Worm (Caenorhabditis elegans) whole organism, young adult: ENCODE data around the gene trxr-2.
A peak's percentile ranks its signal among the peaks of the same experiment; 100 is the strongest.

ENCODE experiments used
- B0019.2 ChIP-seq: fragments of 200-800 bp; sonication (Bioruptor generic); conservative IDR thresholded peaks from 2 replicates; pipeline ENCODE4 v1.3.6; 2022; ENCODE audit warnings: missing genetic modification reagents, missing genetic modification characterization, missing compliant biosample characterization
- C17E4.6 ChIP-seq: fragments of 200-800 bp; sonication (Bioruptor generic); IDR thresholded peaks from 2 replicates; pipeline ENCODE4 v1.3.6; 2022; ENCODE audit warnings: missing genetic modification reagents, missing genetic modification characterization, missing compliant biosample characterization
- D2030.7 ChIP-seq: fragments of 200-800 bp; sonication (Bioruptor generic); IDR thresholded peaks from 2 replicates; pipeline ENCODE4 v1.3.6; 2022; ENCODE audit warnings: missing genetic modification reagents, missing genetic modification characterization, missing compliant biosample characterization
- F23B12.7 ChIP-seq: sonication (generic microtip); optimal IDR thresholded peaks from 2 replicates; lab custom pipeline; 2017; ENCODE audit warnings: missing genetic modification characterization, mild to moderate bottlenecking, missing compliant biosample characterization, antibody characterized with exemption, moderate library complexity; ENCODE audit not compliant: insufficient read depth
- F33H1.4 ChIP-seq: fragments of 200-800 bp; sonication (Bioruptor generic); IDR thresholded peaks from 2 replicates; pipeline ENCODE4 v1.3.6; 2022; ENCODE audit warnings: missing genetic modification reagents, missing genetic modification characterization, missing compliant biosample characterization
- F37B4.10 ChIP-seq: fragments of 200-800 bp; sonication (Bioruptor generic); IDR thresholded peaks from 2 replicates; pipeline ENCODE4 v1.3.6; 2022; ENCODE audit warnings: missing genetic modification characterization, missing compliant biosample characterization
- F57A8.1 ChIP-seq: fragments of 200-800 bp; sonication (Bioruptor generic); optimal IDR thresholded peaks from 2 replicates; lab custom pipeline; 2018; ENCODE audit warnings: mild to moderate bottlenecking, missing genetic modification characterization, moderate library complexity, missing compliant biosample characterization
- Y53F4B.3 ChIP-seq: fragments of 200-800 bp; sonication (Bioruptor generic); IDR thresholded peaks from 2 replicates; pipeline ENCODE4 v1.3.6; 2022; ENCODE audit warnings: missing genetic modification reagents, missing genetic modification characterization, missing compliant biosample characterization
- Y79H2A.3 ChIP-seq: fragments of 200-800 bp; sonication (Bioruptor generic); conservative IDR thresholded peaks from 2 replicates; pipeline ENCODE4 v1.3.6; 2022; ENCODE audit warnings: missing genetic modification reagents, missing genetic modification characterization, missing compliant biosample characterization
- Y95B8A.8 ChIP-seq: fragments of 200-800 bp; sonication (Bioruptor generic); IDR thresholded peaks from 2 replicates; pipeline ENCODE4 v1.3.6; 2022; ENCODE audit warnings: missing genetic modification reagents, missing genetic modification characterization, missing compliant biosample characterization
- ama-1 ChIP-seq, 3 experiments: fragments of 150-350 bp in 1 of 3; sonication (generic microtip) in 2 of 3; optimal IDR thresholded peaks; 2 replicates each; lab custom pipeline; 2014 to 2018; ENCODE audit warnings: missing biosample characterization in 2 of 3, missing genetic modification characterization in 2 of 3, missing genetic modification reagents in 2 of 3
- attf-3 ChIP-seq: fragments of 200-800 bp; sonication (Bioruptor generic); conservative IDR thresholded peaks from 2 replicates; pipeline ENCODE4 v1.3.6; 2022; ENCODE audit warnings: missing genetic modification reagents, missing genetic modification characterization, missing compliant biosample characterization
- ceh-58 ChIP-seq: fragments of 200-800 bp; sonication (Bioruptor generic); IDR thresholded peaks from 2 replicates; pipeline ENCODE4 v1.3.6; 2022; ENCODE audit warnings: missing genetic modification characterization, missing compliant biosample characterization
- die-1 ChIP-seq: sonication (generic microtip); optimal IDR thresholded peaks from 2 replicates; lab custom pipeline; 2016; ENCODE audit warnings: missing genotype, mild to moderate bottlenecking, missing genetic modification characterization, missing compliant biosample characterization
- dpff-1 ChIP-seq: sonication (generic microtip); optimal IDR thresholded peaks from 2 replicates; lab custom pipeline; 2017; ENCODE audit warnings: mild to moderate bottlenecking, missing genetic modification characterization, missing compliant biosample characterization
- efl-1 ChIP-seq: fragments of 150-350 bp; optimal IDR thresholded peaks from 2 replicates; lab custom pipeline; 2014; ENCODE audit warnings: missing biosample characterization, missing genetic modification reagents, missing genetic modification characterization
- egl-18 ChIP-seq: fragments of 200-800 bp; sonication (Bioruptor generic); IDR thresholded peaks from 2 replicates; pipeline ENCODE4 v1.3.6; 2022; ENCODE audit warnings: missing genetic modification reagents, missing genetic modification characterization, missing compliant biosample characterization
- ekl-4 ChIP-seq: fragments of 200-800 bp; sonication (Bioruptor generic); IDR thresholded peaks from 2 replicates; pipeline ENCODE4 v1.3.6; 2022; ENCODE audit warnings: missing genetic modification reagents, missing genetic modification characterization, missing compliant biosample characterization
- fkh-3 ChIP-seq: sonication (generic microtip); optimal IDR thresholded peaks from 2 replicates; lab custom pipeline; 2016; ENCODE audit warnings: mild to moderate bottlenecking, missing genetic modification characterization, missing compliant biosample characterization
- him-1 ChIP-seq: sonication (generic microtip); optimal IDR thresholded peaks from 2 replicates; lab custom pipeline; 2016; ENCODE audit warnings: missing genotype, missing genetic modification reagents, missing genetic modification characterization, missing compliant biosample characterization
- hmg-1.2 ChIP-seq: fragments of 200-800 bp; sonication (Bioruptor generic); IDR thresholded peaks from 2 replicates; pipeline ENCODE4 v1.3.6; 2022; ENCODE audit warnings: missing genetic modification reagents, missing genetic modification characterization, missing compliant biosample characterization
- hsf-1 ChIP-seq: fragments of 200-800 bp; sonication (Bioruptor generic); IDR thresholded peaks from 2 replicates; pipeline ENCODE4 v1.3.6; 2022; ENCODE audit warnings: missing genetic modification reagents, missing genetic modification characterization, missing compliant biosample characterization
- madf-3 ChIP-seq: fragments of 200-800 bp; sonication (Bioruptor generic); IDR thresholded peaks from 2 replicates; pipeline ENCODE4 v1.3.6; 2022; ENCODE audit warnings: missing genetic modification reagents, missing genetic modification characterization, missing compliant biosample characterization
- madf-8 ChIP-seq: fragments of 200-800 bp; sonication (Bioruptor generic); conservative IDR thresholded peaks from 2 replicates; pipeline ENCODE4 v1.3.6; 2022; ENCODE audit warnings: missing genetic modification reagents, missing genetic modification characterization, missing compliant biosample characterization
- nhr-27 ChIP-seq: fragments of 200-800 bp; sonication (Bioruptor generic); optimal IDR thresholded peaks from 2 replicates; lab custom pipeline; 2018; ENCODE audit warnings: mild to moderate bottlenecking, missing genetic modification characterization, moderate library complexity, missing compliant biosample characterization
- nhr-80 ChIP-seq: sonication (generic microtip); optimal IDR thresholded peaks from 2 replicates; lab custom pipeline; 2016; ENCODE audit warnings: missing genetic modification characterization, missing compliant biosample characterization
- pha-4 ChIP-seq: fragments of 150-350 bp; sonication (generic microtip); optimal IDR thresholded peaks from 2 replicates; lab custom pipeline; 2014; ENCODE audit warnings: missing biosample characterization, missing genetic modification reagents, missing genetic modification characterization
- rpc-1 ChIP-seq, 2 experiments: fragments of 150-350 bp in 1 of 2; sonication (generic microtip) in 1 of 2; optimal IDR thresholded peaks; 2 replicates each; lab custom pipeline; 2014 to 2018; ENCODE audit warnings: missing biosample characterization in 1 of 2, missing genetic modification characterization in 1 of 2, missing genetic modification reagents in 1 of 2, missing genotype in 1 of 2
- sdz-38 ChIP-seq: sonication (generic microtip); optimal IDR thresholded peaks from 2 replicates; lab custom pipeline; 2016; ENCODE audit warnings: missing genotype, missing genetic modification characterization, missing compliant biosample characterization
- snpc-3.4 ChIP-seq: sonication (generic microtip); optimal IDR thresholded peaks from 2 replicates; lab custom pipeline; 2017; ENCODE audit warnings: missing genetic modification characterization, mild to moderate bottlenecking, missing compliant biosample characterization, antibody characterized with exemption, moderate library complexity, missing genotype, missing genetic modification reagents
- zim-3 ChIP-seq: sonication (generic microtip); optimal IDR thresholded peaks from 2 replicates; lab custom pipeline; 2017; ENCODE audit warnings: mild to moderate bottlenecking, missing genetic modification characterization, moderate library complexity, missing compliant biosample characterization

Gene trxr-2

ce11 chrIII:8919784-8920183 lies 6.2 kb downstream of the trxr-2 start, which contains the start of gene ZK637.15:
ZK637.15 (plus strand) TSS chrIII:8920084.
- TF ChIP-seq F33H1.4 (no peak), F57A8.1 (GFP tag; lab: Kevin White, UChicago) (no peak), B0019.2 (no peak), hsf-1 (GFP tag; lab: Robert Waterston, UW) (no peak), die-1 (tag; lab: Kevin White, UChicago) (no peak), zim-3 (no peak)

ce11 chrIII:8922061-8922460 lies 8.5 kb downstream of the trxr-2 start:
- peak; percentile 63 for TF ChIP-seq ama-1 (optimal IDR thresholded peaks at IDR 0.05; lab: Kevin White, UChicago)
- TF ChIP-seq ama-1 (GFP tag; optimal IDR thresholded peaks at IDR 0.05; lab: Kevin White, UChicago): no peak
- TF ChIP-seq Y79H2A.3 (GFP tag; lab: Robert Waterston, UW): no peak
- TF ChIP-seq pha-4 (tag; lab: Kevin White, UChicago): no peak
- TF ChIP-seq Y53F4B.3: no peak
- TF ChIP-seq snpc-3.4 (tag; lab: Kevin White, UChicago): no peak

ce11 chrIII:8923240-8923734 lies 9.7 kb downstream of the trxr-2 start, which contains the start of gene glb-1:
glb-1 (minus strand) TSS chrIII:8923290.
- no peak for TF ChIP-seq F57A8.1 (GFP tag; lab: Kevin White, UChicago)
- TF ChIP-seq efl-1 (GFP tag; lab: Kevin White, UChicago): peak; percentile 73
- no peak for TF ChIP-seq rpc-1 (optimal IDR thresholded peaks at IDR 0.05; lab: Kevin White, UChicago)
- no peak for TF ChIP-seq rpc-1 (tag; optimal IDR thresholded peaks at IDR 0.05; lab: Kevin White, UChicago)
- TF ChIP-seq hmg-1.2 (GFP tag; lab: Robert Waterston, UW): peak; percentile 65

ce11 chrIII:8923937-8924336 lies 10.4 kb downstream of the trxr-2 start, which contains the start of gene ZK637.12:
ZK637.12 (plus strand) TSS chrIII:8924237.
- TF ChIP-seq fkh-3 (tag; lab: Kevin White, UChicago) (no peak), him-1 (no peak), ceh-58 (GFP tag; lab: Robert Waterston, UW) (no peak), sdz-38 (tag; lab: Kevin White, UChicago) (no peak), Y95B8A.8 (no peak), F37B4.10 (no peak), madf-8 (GFP tag; lab: Robert Waterston, UW) (no peak), egl-18 (no peak)

- no peak for TF ChIP-seq D2030.7 (GFP tag; lab: Robert Waterston, UW)
- TF ChIP-seq nhr-80: no peak
- no peak for TF ChIP-seq dpff-1 (tag; lab: Kevin White, UChicago)
- no peak for TF ChIP-seq nhr-27
- no peak for TF ChIP-seq F23B12.7 (tag; lab: Kevin White, UChicago)
- TF ChIP-seq attf-3 (GFP tag; lab: Robert Waterston, UW): no peak
- no peak for TF ChIP-seq C17E4.6 (GFP tag; lab: Robert Waterston, UW)
- no peak for TF ChIP-seq ekl-4 (GFP tag; lab: Robert Waterston, UW)
- TF ChIP-seq madf-3 (GFP tag; lab: Robert Waterston, UW): no peak
Observed at ce11 chrIII:8925539-8925938, 12.0 kb downstream of the trxr-2 start.
